Worm (Caenorhabditis elegans): ENCODE data around the gene F38E1.3.

Gene F38E1.3

ce11 chrV:8355435-8356212 is 20.3 kb upstream of the F38E1.3 start, which contains the start of gene mom-2:
TSS of gene mom-2 (plus strand) at chrV:8355988.
- TF ChIP-seq lin-15B (tag; optimal IDR thresholded peaks at IDR 0.05) (no peak), lin-13 (GFP tag; optimal IDR thresholded peaks at IDR 0.05) (no peak), xbp-1 (tag; optimal IDR thresholded peaks at IDR 0.05) (no peak), unc-130 (tag; optimal IDR thresholded peaks at IDR 0.05) (no peak), fkh-10 (GFP tag; optimal IDR thresholded peaks at IDR 0.05) (no peak)

ce11 chrV:8357756-8358155 is 18.2 kb upstream of the F38E1.3 start:
- no peak for TF ChIP-seq egl-27 (tag; optimal IDR thresholded peaks at IDR 0.05)
- TF ChIP-seq unc-30 (tag; optimal IDR thresholded peaks at IDR 0.05), result no peak
- no peak for TF ChIP-seq nhr-20 (tag; optimal IDR thresholded peaks at IDR 0.05)

DNA sequence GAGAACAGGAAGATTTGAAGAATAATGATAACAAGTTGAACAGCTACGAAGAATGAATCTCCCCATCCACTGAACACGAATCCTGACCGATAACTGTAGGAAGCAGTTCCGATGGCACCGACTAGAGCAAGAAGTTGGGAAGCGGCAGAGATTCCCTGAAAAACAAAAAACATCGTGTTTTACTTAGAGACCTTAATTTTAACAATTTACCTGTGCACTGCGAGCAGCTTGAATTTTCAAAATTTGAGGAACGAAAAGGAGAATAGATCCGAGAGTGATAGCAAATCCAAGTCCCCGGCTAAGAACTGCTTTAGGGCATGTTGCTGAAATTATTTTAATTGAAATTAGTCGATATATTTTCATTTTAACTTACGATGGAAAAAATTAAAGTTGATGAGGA is 17.2 kb upstream of the F38E1.3 start:
- no peak for TF ChIP-seq efl-1 (optimal IDR thresholded peaks at IDR 0.05)
- peak in 1 of 2 experiments; percentile 63 for TF ChIP-seq efl-1 (GFP tag; optimal IDR thresholded peaks at IDR 0.05 in 1 of 2)
- no peak for TF ChIP-seq elt-2 (tag; optimal IDR thresholded peaks at IDR 0.05)

ce11 chrV:8359113-8359564 is 16.8 kb upstream of the F38E1.3 start, which contains the start of gene mpdu-1:
TSS of gene mpdu-1 (minus strand) at chrV:8359163.
- TF ChIP-seq snpc-4 (tag; optimal IDR thresholded peaks at IDR 0.05), result peak; percentile 89
- TF ChIP-seq nhr-71 (tag; optimal IDR thresholded peaks at IDR 0.05), result peak; percentile 80
- TF ChIP-seq xbp-1 (tag; optimal IDR thresholded peaks at IDR 0.05), result peak; percentile 85
- TF ChIP-seq lin-15B (tag; optimal IDR thresholded peaks at IDR 0.05), result peak; percentile 8
- peak; percentile 82 to 83 for TF ChIP-seq lsy-2 (tag; optimal IDR thresholded peaks at IDR 0.05)
- TF ChIP-seq hlh-4 (tag; optimal IDR thresholded peaks at IDR 0.05), result no peak
- peak; percentile 39 for TF ChIP-seq egl-13 (tag; optimal IDR thresholded peaks at IDR 0.05)
- TF ChIP-seq pag-3 (tag; optimal IDR thresholded peaks at IDR 0.05; ENCODE audit: borderline replicate concordance, insufficient read depth), result no peak
- no peak for TF ChIP-seq sptf-1 (tag; optimal IDR thresholded peaks at IDR 0.05)
- no peak for TF ChIP-seq ets-5 (GFP tag; IDR thresholded peaks at IDR 0.05)
- TF ChIP-seq tbx-2 (tag; optimal IDR thresholded peaks at IDR 0.05), result peak; percentile 74
- peak; percentile 77 for TF ChIP-seq elt-2 (tag; optimal IDR thresholded peaks at IDR 0.05)
- peak; percentile 93 for TF ChIP-seq mep-1 (tag; optimal IDR thresholded peaks at IDR 0.05)
- no peak for TF ChIP-seq nhr-11 (tag; optimal IDR thresholded peaks at IDR 0.05)
- no peak for TF ChIP-seq F16B12.6 (tag; optimal IDR thresholded peaks at IDR 0.05)
- TF ChIP-seq Y116A8C.19 (tag; optimal IDR thresholded peaks at IDR 0.05; ENCODE audit: borderline replicate concordance), result no peak
- peak; percentile 77 for TF ChIP-seq nhr-19 (GFP tag; conservative IDR thresholded peaks at IDR 0.05)
- TF ChIP-seq lin-14 (GFP tag; optimal IDR thresholded peaks at IDR 0.05), result no peak
- peak; percentile 76 for TF ChIP-seq nhr-47 (tag; optimal IDR thresholded peaks at IDR 0.05)
- no peak for TF ChIP-seq hlh-17 (GFP tag; optimal IDR thresholded peaks at IDR 0.05; ENCODE audit: borderline replicate concordance)
- peak; percentile 53 to 83 (median 58) for TF ChIP-seq ceh-82 (tag; optimal IDR thresholded peaks at IDR 0.05)
- TF ChIP-seq C16A3.4 (tag; optimal IDR thresholded peaks at IDR 0.05), result peak; percentile 79
- no peak for TF ChIP-seq unc-62 (GFP tag; optimal IDR thresholded peaks at IDR 0.05)
- peak; percentile 63 for TF ChIP-seq irx-1 (tag; optimal IDR thresholded peaks at IDR 0.05)
- no peak for TF ChIP-seq ceh-63 (GFP tag; optimal IDR thresholded peaks at IDR 0.05)
- peak; percentile 83 for TF ChIP-seq nhr-85 (tag)
- peak; percentile 31 for TF ChIP-seq unc-130 (tag; optimal IDR thresholded peaks at IDR 0.05)
- TF ChIP-seq isw-1 (GFP tag; IDR thresholded peaks at IDR 0.05), result no peak
- peak; percentile 22 for TF ChIP-seq skn-1 (tag; optimal IDR thresholded peaks at IDR 0.05)
- no peak for TF ChIP-seq pqm-1 (tag; optimal IDR thresholded peaks at IDR 0.05)
- TF ChIP-seq dsc-1 (tag; optimal IDR thresholded peaks at IDR 0.05), result peak; percentile 71
- TF ChIP-seq ceh-8 (GFP tag; optimal IDR thresholded peaks at IDR 0.05), result peak; percentile 8
- TF ChIP-seq zip-4 (GFP tag; optimal IDR thresholded peaks at IDR 0.05), result peak; percentile 3
- no peak for TF ChIP-seq zag-1 (tag; optimal IDR thresholded peaks at IDR 0.05)
- TF ChIP-seq hpl-2 (GFP tag; optimal IDR thresholded peaks at IDR 0.05), result no peak
- no peak for TF ChIP-seq aha-1 (tag; optimal IDR thresholded peaks at IDR 0.05)
- TF ChIP-seq ces-1 (GFP tag; optimal IDR thresholded peaks at IDR 0.05), result no peak
- peak; percentile 72 for TF ChIP-seq blmp-1 (tag; optimal IDR thresholded peaks at IDR 0.05)
- TF ChIP-seq unc-30 (tag; optimal IDR thresholded peaks at IDR 0.05), result no peak

All from whole organism, L1 larva.